Worm (Caenorhabditis elegans): ENCODE results near the gene C56G2.22.

C56G2.22 gene

DNA sequence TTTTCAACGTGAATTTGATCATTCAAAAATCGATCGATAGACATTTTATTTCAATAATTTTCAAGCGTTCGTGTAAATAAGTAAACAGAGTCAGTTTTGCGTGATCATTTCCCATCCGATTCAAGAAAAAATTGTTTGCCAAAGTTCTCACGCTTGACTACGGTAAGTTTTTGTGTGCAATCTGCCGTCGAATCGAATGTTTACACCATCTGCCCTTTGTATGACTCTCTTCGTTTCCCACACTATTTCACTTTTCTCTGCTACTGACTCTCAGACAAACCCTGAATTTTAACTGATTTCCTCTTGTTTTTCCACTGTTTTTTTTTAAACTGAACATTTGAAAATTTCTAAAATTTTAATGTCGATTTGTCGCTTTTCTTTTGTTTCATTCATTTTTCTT, 1.5 kb upstream of the C56G2.22 start:
- TF ChIP-seq med-1 (GFP tag; optimal IDR thresholded peaks at IDR 0.05; ENCODE audit: insufficient read depth) = peak; percentile 29
- TF ChIP-seq klf-2 (GFP tag; conservative IDR thresholded peaks at IDR 0.05) = no peak
- TF ChIP-seq ztf-29 (GFP tag; IDR thresholded peaks at IDR 0.05) = no peak
- no peak; the same call in 1 of the 2 replicates for TF ChIP-seq T22C8.4 (GFP tag; IDR thresholded peaks at IDR 0.05)
- no peak for TF ChIP-seq tab-1 (GFP tag; IDR thresholded peaks at IDR 0.05)
- peak; percentile 75; the same call in 1 of the 2 replicates for TF ChIP-seq flt-1 (GFP tag; IDR thresholded peaks at IDR 0.05)
- TF ChIP-seq ztf-23 (GFP tag; IDR thresholded peaks at IDR 0.05) = 0 out of 2 replicates have a peak, but pooled peaks have one; percentile 40
- peak; percentile 73 for TF ChIP-seq cog-1 (tag; optimal IDR thresholded peaks at IDR 0.05)
- TF ChIP-seq ref-1 (GFP tag; conservative IDR thresholded peaks at IDR 0.05) = no peak

DNA sequence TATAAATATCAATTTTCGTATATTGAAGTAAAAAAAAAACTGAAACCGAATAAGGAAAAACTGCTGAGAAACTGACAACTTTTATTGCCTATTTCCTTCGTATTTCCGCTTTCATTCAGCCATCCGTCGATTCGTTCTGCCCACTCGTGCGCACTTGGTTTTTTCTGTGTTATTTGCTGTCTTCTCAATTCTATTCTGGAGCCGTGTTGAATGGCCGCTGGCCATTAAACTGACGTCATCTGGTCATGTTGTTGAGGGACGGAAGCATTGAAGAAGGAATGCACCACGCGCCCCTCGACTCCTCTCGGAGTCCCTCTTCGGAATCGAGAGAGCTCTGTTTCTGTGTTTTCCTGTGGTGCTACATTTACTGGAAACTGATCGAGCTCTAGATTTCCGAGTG, 2.3 kb downstream of the C56G2.22 start:
- no peak for TF ChIP-seq ref-1 (GFP tag; conservative IDR thresholded peaks at IDR 0.05)
- TF ChIP-seq tab-1 (GFP tag; IDR thresholded peaks at IDR 0.05) = 0 out of 2 replicates have a peak, but pooled peaks have one; percentile 34

DNA sequence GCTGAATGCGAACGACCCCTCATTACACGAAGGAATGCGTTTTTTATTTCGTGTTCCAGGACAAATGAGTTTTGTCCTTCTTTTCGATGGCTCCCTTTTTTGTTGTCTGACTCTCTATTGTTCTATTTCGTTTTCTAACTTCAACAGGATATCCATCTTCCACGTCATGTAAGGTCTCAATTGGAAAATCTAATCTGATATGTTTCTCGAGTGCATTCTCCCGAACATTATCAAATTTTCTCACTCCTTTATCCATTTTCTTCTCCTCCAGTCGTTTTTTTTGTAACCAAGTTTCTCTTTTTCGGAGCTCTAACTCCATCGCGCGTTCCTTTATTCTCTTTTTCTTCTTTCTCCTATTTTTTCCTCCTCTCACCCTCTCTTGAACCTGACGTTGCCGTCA, 4.2 kb downstream of the C56G2.22 start:
- no peak for TF ChIP-seq flt-1 (GFP tag; IDR thresholded peaks at IDR 0.05)

DNA sequence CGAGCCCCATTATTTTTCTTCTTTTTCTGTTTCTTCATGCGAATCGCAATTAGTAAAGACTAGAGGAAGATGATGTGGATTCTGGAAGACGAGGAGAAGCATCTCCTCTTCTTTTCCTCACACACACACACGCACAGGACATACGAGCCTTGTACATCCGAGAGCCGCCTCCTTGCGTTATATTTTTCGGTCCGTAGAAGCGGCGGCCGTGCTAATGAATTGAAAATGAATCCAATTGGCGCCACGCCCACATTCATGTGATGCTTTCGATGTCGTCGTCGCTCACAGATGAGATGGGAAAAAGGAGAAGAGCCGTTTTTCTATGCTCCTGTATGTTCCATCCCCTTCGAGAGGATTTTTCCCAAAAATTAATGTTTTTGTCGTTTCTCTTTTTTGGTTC, 5.2 kb downstream of the C56G2.22 start:
- TF ChIP-seq ref-1 (GFP tag; conservative IDR thresholded peaks at IDR 0.05) = no peak
- TF ChIP-seq klf-2 (GFP tag; conservative IDR thresholded peaks at IDR 0.05) = no peak

DNA sequence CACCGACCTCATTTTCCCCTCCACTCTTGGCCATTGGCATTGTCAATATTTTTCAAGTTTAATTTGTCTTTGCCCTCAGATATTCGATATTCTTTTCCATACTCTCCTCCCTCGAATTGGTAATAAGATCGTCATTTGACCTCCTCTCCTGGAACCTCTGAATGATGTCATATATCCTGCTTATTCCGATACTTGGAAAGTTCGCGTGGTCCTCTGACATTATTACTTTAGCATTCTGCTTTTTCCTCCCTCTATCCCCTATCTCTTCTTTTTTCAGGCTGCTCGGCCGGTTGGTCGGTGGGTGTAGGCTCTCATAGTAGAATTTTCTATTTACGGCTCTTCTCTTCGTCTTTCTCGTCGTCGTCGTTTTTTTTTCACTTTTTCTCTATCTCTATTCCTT, 6.2 kb downstream of the C56G2.22 start:
- TF ChIP-seq cog-1 (tag; optimal IDR thresholded peaks at IDR 0.05) (no peak), flt-1 (GFP tag; IDR thresholded peaks at IDR 0.05) (no peak), ztf-29 (GFP tag; IDR thresholded peaks at IDR 0.05) (no peak), ref-1 (GFP tag; conservative IDR thresholded peaks at IDR 0.05) (no peak), T22C8.4 (GFP tag; IDR thresholded peaks at IDR 0.05) (no peak), med-1 (GFP tag; optimal IDR thresholded peaks at IDR 0.05; ENCODE audit: insufficient read depth) (no peak), ztf-23 (GFP tag; IDR thresholded peaks at IDR 0.05) (no peak), klf-2 (GFP tag; conservative IDR thresholded peaks at IDR 0.05) (no peak), tab-1 (GFP tag; IDR thresholded peaks at IDR 0.05) (no peak)

DNA sequence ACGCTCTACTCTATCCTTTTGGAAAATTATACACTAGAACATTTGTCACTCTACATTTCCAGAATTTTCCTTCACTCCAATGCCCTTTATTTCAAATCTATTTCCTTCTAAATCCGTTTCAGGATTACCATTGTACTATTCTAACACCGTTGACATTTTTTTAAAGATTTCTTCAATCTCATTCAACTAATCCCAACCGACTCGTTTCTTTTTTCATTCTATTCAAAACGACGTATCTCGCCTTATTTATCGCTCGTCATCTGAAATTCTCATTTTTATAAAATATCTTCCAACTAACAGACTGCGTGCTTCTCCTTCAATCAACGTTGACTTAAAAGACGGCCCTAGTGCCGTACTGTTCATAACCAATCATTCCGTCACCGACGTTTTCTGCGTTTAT, 6.8 kb downstream of the C56G2.22 start, which contains the start of gene akap-1:
akap-1 (plus strand) TSS at position 301 of the 400 bp plus-strand sequence.
- TF ChIP-seq flt-1 (GFP tag; IDR thresholded peaks at IDR 0.05) (no peak), ztf-23 (GFP tag; IDR thresholded peaks at IDR 0.05) (no peak), tab-1 (GFP tag; IDR thresholded peaks at IDR 0.05) (no peak), cog-1 (tag; optimal IDR thresholded peaks at IDR 0.05) (no peak), ref-1 (GFP tag; conservative IDR thresholded peaks at IDR 0.05) (no peak), klf-2 (GFP tag; conservative IDR thresholded peaks at IDR 0.05) (no peak), T22C8.4 (GFP tag; IDR thresholded peaks at IDR 0.05) (no peak), med-1 (GFP tag; optimal IDR thresholded peaks at IDR 0.05; ENCODE audit: insufficient read depth) (no peak), ztf-29 (GFP tag; IDR thresholded peaks at IDR 0.05) (no peak)

DNA sequence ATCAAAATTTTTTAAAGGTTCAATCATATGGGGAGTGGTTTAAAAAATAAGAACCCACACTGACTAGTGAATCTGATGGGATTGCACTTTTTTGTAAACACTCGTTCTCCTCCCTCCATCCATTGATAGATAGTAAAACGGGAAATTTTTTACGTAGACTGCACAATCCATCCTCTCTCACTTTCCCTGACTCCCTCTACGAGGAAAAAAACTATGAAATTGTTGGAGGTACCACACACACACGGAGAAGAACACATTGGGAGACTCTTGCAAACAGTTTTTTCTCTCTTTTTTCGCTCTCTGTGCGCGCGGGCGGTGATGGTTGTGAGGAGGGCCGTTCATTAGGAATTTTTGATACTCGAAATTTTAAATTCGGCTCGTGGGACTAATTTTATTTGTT, 9.1 kb downstream of the C56G2.22 start:
- TF ChIP-seq cog-1 (tag; optimal IDR thresholded peaks at IDR 0.05) = no peak
- TF ChIP-seq klf-2 (GFP tag; conservative IDR thresholded peaks at IDR 0.05) = no peak
- TF ChIP-seq ref-1 (GFP tag; conservative IDR thresholded peaks at IDR 0.05) = no peak
- TF ChIP-seq T22C8.4 (GFP tag; IDR thresholded peaks at IDR 0.05) = no peak
- no peak for TF ChIP-seq flt-1 (GFP tag; IDR thresholded peaks at IDR 0.05)
- no peak for TF ChIP-seq ztf-23 (GFP tag; IDR thresholded peaks at IDR 0.05)
- TF ChIP-seq tab-1 (GFP tag; IDR thresholded peaks at IDR 0.05) = no peak
- TF ChIP-seq med-1 (GFP tag; optimal IDR thresholded peaks at IDR 0.05; ENCODE audit: insufficient read depth) = no peak
- no peak for TF ChIP-seq ztf-29 (GFP tag; IDR thresholded peaks at IDR 0.05)

DNA sequence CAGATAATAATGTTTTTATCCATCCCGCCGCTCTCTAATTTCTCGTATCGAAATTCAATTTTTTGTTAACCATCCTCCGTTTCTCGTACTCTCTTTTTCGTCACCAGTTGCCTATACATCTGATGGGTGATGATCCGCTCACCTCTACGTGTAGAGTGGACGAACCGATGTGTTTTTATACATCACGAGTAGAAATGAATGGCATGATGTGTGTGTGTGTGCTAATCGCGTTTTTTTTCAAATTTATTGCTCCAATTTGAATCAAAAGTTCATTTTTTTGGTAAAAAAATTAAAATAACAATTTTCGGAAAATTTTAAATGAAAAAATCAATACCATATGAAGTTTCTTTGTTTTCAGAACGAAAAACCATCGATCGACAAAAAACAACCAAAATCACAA, 9.8 kb downstream of the C56G2.22 start:
- TF ChIP-seq ztf-29 (GFP tag; IDR thresholded peaks at IDR 0.05) = no peak
- no peak for TF ChIP-seq cog-1 (tag; optimal IDR thresholded peaks at IDR 0.05)
- TF ChIP-seq med-1 (GFP tag; optimal IDR thresholded peaks at IDR 0.05; ENCODE audit: insufficient read depth) = no peak
- no peak for TF ChIP-seq ref-1 (GFP tag; conservative IDR thresholded peaks at IDR 0.05)
- TF ChIP-seq ztf-23 (GFP tag; IDR thresholded peaks at IDR 0.05) = no peak
- TF ChIP-seq klf-2 (GFP tag; conservative IDR thresholded peaks at IDR 0.05) = no peak
- TF ChIP-seq flt-1 (GFP tag; IDR thresholded peaks at IDR 0.05) = no peak
- no peak for TF ChIP-seq T22C8.4 (GFP tag; IDR thresholded peaks at IDR 0.05)
- no peak for TF ChIP-seq tab-1 (GFP tag; IDR thresholded peaks at IDR 0.05)

DNA sequence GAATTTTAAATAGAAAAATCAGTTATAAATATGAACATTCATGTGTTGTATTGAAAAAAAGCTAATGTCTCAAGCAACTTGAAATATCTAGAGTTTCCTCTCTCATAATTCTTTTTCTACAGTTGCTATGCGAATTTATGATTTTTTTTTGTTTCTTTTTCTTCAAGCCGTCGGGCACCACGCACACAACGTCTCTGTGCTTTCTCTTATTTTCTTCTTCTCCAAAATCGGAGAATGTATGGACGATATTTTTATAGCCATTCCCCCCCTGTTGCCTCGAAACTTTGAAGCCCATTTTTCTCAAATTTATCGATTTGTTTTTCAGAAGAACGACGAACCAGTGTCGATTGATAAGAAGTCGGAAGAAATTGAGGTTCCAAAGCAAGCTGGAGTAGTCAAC, 10.5 kb downstream of the C56G2.22 start:
- TF ChIP-seq ztf-23 (GFP tag; IDR thresholded peaks at IDR 0.05) (no peak), ztf-29 (GFP tag; IDR thresholded peaks at IDR 0.05) (no peak), klf-2 (GFP tag; conservative IDR thresholded peaks at IDR 0.05) (no peak), tab-1 (GFP tag; IDR thresholded peaks at IDR 0.05) (no peak), cog-1 (tag; optimal IDR thresholded peaks at IDR 0.05) (no peak), flt-1 (GFP tag; IDR thresholded peaks at IDR 0.05) (no peak), ref-1 (GFP tag; conservative IDR thresholded peaks at IDR 0.05) (no peak), med-1 (GFP tag; optimal IDR thresholded peaks at IDR 0.05; ENCODE audit: insufficient read depth) (no peak), T22C8.4 (GFP tag; IDR thresholded peaks at IDR 0.05) (no peak)

DNA sequence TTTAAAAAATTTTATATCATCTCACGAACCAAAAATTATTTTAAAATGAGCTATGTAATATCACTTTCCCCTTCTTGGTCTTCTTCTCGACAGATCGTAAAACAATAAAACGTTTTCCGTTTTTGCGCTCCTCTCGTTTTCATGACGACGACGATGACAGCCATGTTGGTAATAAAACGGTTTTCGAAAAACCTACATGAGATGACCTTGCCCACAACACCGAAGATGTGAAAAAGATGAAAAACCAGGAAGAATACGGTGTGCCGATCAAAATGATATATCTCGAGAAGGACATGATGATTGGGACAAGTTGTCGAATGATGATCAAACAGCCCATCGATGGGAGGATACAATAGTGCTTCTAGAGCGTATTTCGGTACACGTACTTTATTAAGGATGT, 12.5 kb downstream of the C56G2.22 start:
- TF ChIP-seq T22C8.4 (GFP tag; IDR thresholded peaks at IDR 0.05) = no peak
- no peak for TF ChIP-seq tab-1 (GFP tag; IDR thresholded peaks at IDR 0.05)
- TF ChIP-seq med-1 (GFP tag; optimal IDR thresholded peaks at IDR 0.05; ENCODE audit: insufficient read depth) = no peak
- TF ChIP-seq ztf-29 (GFP tag; IDR thresholded peaks at IDR 0.05) = no peak
- TF ChIP-seq cog-1 (tag; optimal IDR thresholded peaks at IDR 0.05) = no peak
- TF ChIP-seq ztf-23 (GFP tag; IDR thresholded peaks at IDR 0.05) = no peak
- TF ChIP-seq flt-1 (GFP tag; IDR thresholded peaks at IDR 0.05) = no peak
- TF ChIP-seq ref-1 (GFP tag; conservative IDR thresholded peaks at IDR 0.05) = no peak
- TF ChIP-seq klf-2 (GFP tag; conservative IDR thresholded peaks at IDR 0.05) = no peak

Measured in whole organism, midembryonic.